Fruit fly (Drosophila melanogaster): Measurements from ENCODE around the gene CG15740.

The CG15740 gene

DNA sequence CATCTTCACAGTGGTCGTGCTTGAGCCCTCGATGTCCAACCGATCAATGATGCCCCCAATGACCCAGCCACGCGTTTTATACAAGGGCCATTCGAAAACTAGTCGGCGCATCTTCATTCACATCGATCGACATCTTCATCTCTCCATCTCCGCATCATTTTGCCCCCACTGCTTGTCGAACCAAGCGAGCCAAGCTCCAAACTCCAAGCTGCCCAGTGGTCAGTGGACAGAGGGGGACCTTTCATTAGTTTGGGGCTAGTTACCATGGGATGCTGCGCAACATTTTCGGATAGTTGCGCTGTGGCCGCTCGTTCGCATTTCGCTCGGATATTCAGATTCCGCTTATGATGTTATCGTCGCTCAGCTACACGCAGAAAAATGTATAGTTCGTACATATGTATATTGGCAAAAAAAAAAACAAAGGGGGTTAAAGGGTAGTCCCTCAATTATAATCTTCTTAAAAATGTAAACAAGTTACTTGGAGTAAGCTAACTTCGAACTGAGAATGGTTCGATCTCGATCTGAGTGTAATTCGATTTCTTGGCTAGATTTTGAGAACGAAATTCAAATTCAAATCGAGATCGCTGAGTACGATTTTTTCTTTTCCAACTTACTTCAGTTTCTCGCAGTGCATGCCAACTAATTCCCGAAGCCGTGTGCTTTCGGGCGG, at the start of gene CG15740:
TSS of gene CG15740 (minus strand) at position 51 of the 670 bp plus-strand sequence.
- TF ChIP-seq cic (GFP tag; optimal IDR thresholded peaks at IDR 0.05) (no peak), toe (GFP tag; optimal IDR thresholded peaks at IDR 0.05) (no peak), pad (GFP tag; optimal IDR thresholded peaks at IDR 0.05) (no peak), CG7045 (GFP tag; optimal IDR thresholded peaks at IDR 0.05) (no peak), CG11617 (GFP tag; optimal IDR thresholded peaks at IDR 0.05) (no peak), tj (GFP tag; optimal IDR thresholded peaks at IDR 0.05) (no peak), Crg-1 (GFP tag; optimal IDR thresholded peaks at IDR 0.05) (no peak), CG5204 (GFP tag; optimal IDR thresholded peaks at IDR 0.05) (no peak), ovo (GFP tag; optimal IDR thresholded peaks at IDR 0.05) (no peak), CG33017 (tag; optimal IDR thresholded peaks at IDR 0.05) (no peak), cnc (optimal IDR thresholded peaks at IDR 0.05) (no peak)

DNA sequence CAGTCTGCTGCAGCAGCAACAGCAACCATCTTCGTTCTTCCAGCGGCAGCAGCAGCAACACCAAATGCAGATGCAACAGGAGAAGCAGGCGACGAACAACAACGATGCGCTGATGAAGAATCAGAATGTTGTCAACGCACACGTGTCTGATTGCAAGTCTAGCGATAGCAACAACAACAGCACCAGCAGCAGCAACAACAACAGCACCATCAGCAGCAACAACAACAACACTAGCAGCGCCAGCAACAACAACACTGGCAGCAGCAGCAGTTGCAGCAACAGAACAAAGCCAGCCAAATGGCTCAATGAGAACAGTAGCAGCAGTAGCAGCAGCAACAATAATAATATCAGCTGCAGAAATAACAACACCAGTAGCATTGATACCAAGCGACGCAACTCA, 49.2 kb upstream of the CG15740 start:
- TF ChIP-seq CG7045 (GFP tag; optimal IDR thresholded peaks at IDR 0.05) (no peak), CG33017 (tag; optimal IDR thresholded peaks at IDR 0.05) (no peak), CG1620 (GFP tag; optimal IDR thresholded peaks at IDR 0.05) (no peak), Clk (GFP tag; optimal IDR thresholded peaks at IDR 0.05) (no peak), CG11617 (GFP tag; optimal IDR thresholded peaks at IDR 0.05) (no peak), Mnt (GFP tag; optimal IDR thresholded peaks at IDR 0.05) (no peak), pad (GFP tag; optimal IDR thresholded peaks at IDR 0.05) (no peak), CG14711 (tag; optimal IDR thresholded peaks at IDR 0.05) (no peak), bab1 (GFP tag; optimal IDR thresholded peaks at IDR 0.05) (no peak), CG5204 (GFP tag; optimal IDR thresholded peaks at IDR 0.05) (no peak), Hr96 (GFP tag; optimal IDR thresholded peaks at IDR 0.05) (no peak), tj (GFP tag; optimal IDR thresholded peaks at IDR 0.05) (no peak), CG7101 (tag; optimal IDR thresholded peaks at IDR 0.05) (no peak), kay (GFP tag; ENCODE audit: borderline replicate concordance) (no peak), ovo (GFP tag; optimal IDR thresholded peaks at IDR 0.05) (no peak), CG12768 (GFP tag; optimal IDR thresholded peaks at IDR 0.05) (no peak), cnc (optimal IDR thresholded peaks at IDR 0.05) (no peak), toe (GFP tag; optimal IDR thresholded peaks at IDR 0.05) (no peak), Crg-1 (GFP tag; optimal IDR thresholded peaks at IDR 0.05) (no peak)

DNA sequence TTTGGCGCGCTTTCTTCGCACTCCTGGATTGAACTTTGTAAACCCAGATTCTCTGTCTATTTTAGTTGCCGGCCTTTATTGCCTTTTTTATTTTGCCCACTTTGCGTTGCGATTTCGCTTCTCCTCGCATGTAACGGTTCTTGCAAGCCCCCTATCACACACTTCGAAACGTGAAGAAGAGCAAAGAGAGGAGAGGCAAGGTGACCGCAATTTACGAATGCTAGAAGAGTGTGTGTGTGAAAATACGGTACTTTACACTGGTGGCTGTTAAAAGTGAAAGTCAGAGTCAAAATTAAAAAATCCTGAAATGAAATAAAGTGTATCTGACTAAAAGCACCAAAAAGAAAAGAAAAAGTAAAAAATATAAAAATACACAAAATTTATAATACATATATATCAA, 48.3 kb upstream of the CG15740 start:
- TF ChIP-seq cnc (optimal IDR thresholded peaks at IDR 0.05) (no peak), CG33017 (tag; optimal IDR thresholded peaks at IDR 0.05) (no peak), CG14711 (tag; optimal IDR thresholded peaks at IDR 0.05) (no peak), CG5204 (GFP tag; optimal IDR thresholded peaks at IDR 0.05) (no peak), Mnt (GFP tag; optimal IDR thresholded peaks at IDR 0.05) (no peak), CG7045 (GFP tag; optimal IDR thresholded peaks at IDR 0.05) (no peak), CG7101 (tag; optimal IDR thresholded peaks at IDR 0.05) (no peak), bab1 (GFP tag; optimal IDR thresholded peaks at IDR 0.05) (no peak), toe (GFP tag; optimal IDR thresholded peaks at IDR 0.05) (no peak), Hr96 (GFP tag; optimal IDR thresholded peaks at IDR 0.05) (no peak), ovo (GFP tag; optimal IDR thresholded peaks at IDR 0.05) (peak; percentile 79), CG11617 (GFP tag; optimal IDR thresholded peaks at IDR 0.05) (no peak), Clk (GFP tag; optimal IDR thresholded peaks at IDR 0.05) (no peak), pad (GFP tag; optimal IDR thresholded peaks at IDR 0.05) (peak; percentile 99)

DNA sequence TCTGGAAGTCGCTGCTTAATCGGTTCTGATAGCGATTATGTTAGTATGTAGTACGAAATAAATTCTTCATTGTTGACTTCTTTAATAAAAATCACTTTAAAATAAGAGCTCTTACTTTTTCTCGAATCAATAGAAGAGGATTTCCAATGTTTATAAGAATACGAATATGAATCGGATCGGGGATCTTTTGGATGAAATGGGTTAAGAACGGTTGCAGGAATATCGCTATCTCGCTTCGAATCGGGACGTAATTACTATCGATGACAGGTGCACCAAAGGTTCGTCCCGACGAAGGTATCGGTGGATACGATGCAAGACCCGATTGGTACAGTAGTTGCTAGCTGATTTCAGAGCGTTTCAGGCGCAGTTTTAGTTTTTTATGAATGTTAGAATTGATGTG, 47.7 kb upstream of the CG15740 start, which contains the start of gene wisp:
TSS of gene wisp (plus strand) at position 301 of the 400 bp plus-strand sequence.
- TF ChIP-seq Mnt (GFP tag; optimal IDR thresholded peaks at IDR 0.05) (no peak), CG12768 (GFP tag; optimal IDR thresholded peaks at IDR 0.05) (no peak), Hr96 (GFP tag; optimal IDR thresholded peaks at IDR 0.05) (no peak), CG7101 (tag; optimal IDR thresholded peaks at IDR 0.05) (no peak), CG33017 (tag; optimal IDR thresholded peaks at IDR 0.05) (no peak), CG5204 (GFP tag; optimal IDR thresholded peaks at IDR 0.05) (no peak), CG11617 (GFP tag; optimal IDR thresholded peaks at IDR 0.05) (no peak), CG1620 (GFP tag; optimal IDR thresholded peaks at IDR 0.05) (no peak), CG14711 (tag; optimal IDR thresholded peaks at IDR 0.05) (no peak), CG7045 (GFP tag; optimal IDR thresholded peaks at IDR 0.05) (no peak), bab1 (GFP tag; optimal IDR thresholded peaks at IDR 0.05) (no peak), cnc (optimal IDR thresholded peaks at IDR 0.05) (no peak), kay (GFP tag; ENCODE audit: borderline replicate concordance) (no peak), cic (GFP tag; optimal IDR thresholded peaks at IDR 0.05) (no peak)

DNA sequence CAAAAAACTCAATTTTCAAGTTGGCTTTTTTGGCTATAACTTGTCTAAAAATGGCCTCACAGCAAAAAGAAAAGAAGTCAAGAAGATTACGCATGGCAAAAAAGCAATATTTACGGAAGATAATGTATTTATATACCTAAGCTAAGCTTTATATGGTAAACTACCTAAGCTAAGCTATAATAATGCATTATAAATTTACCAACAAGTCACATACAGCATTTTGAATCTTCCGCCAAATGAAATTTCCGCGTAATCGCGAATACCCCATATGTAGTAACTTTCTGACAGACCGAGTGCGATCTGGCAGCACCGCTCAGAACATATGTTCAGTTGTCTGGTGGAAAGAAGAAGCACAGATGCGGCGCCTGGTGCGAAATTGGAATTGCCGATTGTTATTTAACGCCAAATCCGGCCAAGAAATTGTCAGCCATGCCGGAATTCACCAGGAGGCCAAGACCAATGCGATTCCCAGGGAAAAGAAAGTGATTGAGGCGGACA, 45.8 kb upstream of the CG15740 start, which contains the start of gene sicily:
TSS of gene sicily (plus strand) at position 51 of the 498 bp plus-strand sequence.
- TF ChIP-seq tj (GFP tag; optimal IDR thresholded peaks at IDR 0.05) (no peak), bab1 (GFP tag; optimal IDR thresholded peaks at IDR 0.05) (peak; percentile 71)

DNA sequence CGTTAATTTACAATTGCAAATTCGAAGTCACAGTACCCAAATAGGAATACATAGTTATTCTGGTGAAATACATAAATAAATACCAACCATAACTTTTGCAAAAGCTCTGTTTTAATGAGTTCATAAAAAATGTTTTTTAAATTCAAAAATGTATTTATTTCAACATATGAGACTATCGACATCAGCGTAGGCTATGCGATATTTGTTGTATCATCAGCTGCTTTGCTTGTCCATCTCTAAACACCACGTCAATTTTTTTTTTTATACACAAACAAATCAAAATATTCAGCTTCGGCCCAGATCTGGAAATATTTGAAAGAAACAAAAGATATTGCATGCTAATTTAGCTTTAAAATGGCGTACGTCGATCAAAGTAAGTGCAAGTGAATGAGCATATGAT, 42.2 kb upstream of the CG15740 start, which contains the start of gene CG1840:
TSS of gene CG1840 (plus strand) at position 211 of the 400 bp plus-strand sequence.
- no peak for TF ChIP-seq pad (GFP tag; optimal IDR thresholded peaks at IDR 0.05)
- TF ChIP-seq kay (GFP tag; ENCODE audit: borderline replicate concordance): no peak
- TF ChIP-seq CG14711 (tag; optimal IDR thresholded peaks at IDR 0.05): peak; percentile 39
- TF ChIP-seq CG5204 (GFP tag; optimal IDR thresholded peaks at IDR 0.05): no peak
- no peak for TF ChIP-seq tj (GFP tag; optimal IDR thresholded peaks at IDR 0.05)
- peak; percentile 21 for TF ChIP-seq Mnt (GFP tag; optimal IDR thresholded peaks at IDR 0.05)
- TF ChIP-seq bab1 (GFP tag; optimal IDR thresholded peaks at IDR 0.05): peak; percentile 48
- TF ChIP-seq CG11617 (GFP tag; optimal IDR thresholded peaks at IDR 0.05): no peak
- TF ChIP-seq CG33017 (tag; optimal IDR thresholded peaks at IDR 0.05): no peak
- TF ChIP-seq cnc (optimal IDR thresholded peaks at IDR 0.05): peak in 1 of 2 experiments; percentile 39
- TF ChIP-seq Crg-1 (GFP tag; optimal IDR thresholded peaks at IDR 0.05): peak; percentile 5
- peak; percentile 40 for TF ChIP-seq CG7101 (tag; optimal IDR thresholded peaks at IDR 0.05)
- no peak for TF ChIP-seq toe (GFP tag; optimal IDR thresholded peaks at IDR 0.05)

Data from whole organism, adult.